Fruit fly (Drosophila melanogaster) S2 (cell line): ENCODE results near the gene CG9147.

Experiments used
- CG8478 ChIP-seq: fragments of >200 bp; optimal IDR thresholded peaks from 2 replicates; lab custom pipeline; 2018
- CTCF ChIP-seq, 2 experiments: fragments of >200 bp; optimal IDR thresholded peaks; 2 replicates each; lab custom pipeline; 2018

Gene CG9147

DNA sequence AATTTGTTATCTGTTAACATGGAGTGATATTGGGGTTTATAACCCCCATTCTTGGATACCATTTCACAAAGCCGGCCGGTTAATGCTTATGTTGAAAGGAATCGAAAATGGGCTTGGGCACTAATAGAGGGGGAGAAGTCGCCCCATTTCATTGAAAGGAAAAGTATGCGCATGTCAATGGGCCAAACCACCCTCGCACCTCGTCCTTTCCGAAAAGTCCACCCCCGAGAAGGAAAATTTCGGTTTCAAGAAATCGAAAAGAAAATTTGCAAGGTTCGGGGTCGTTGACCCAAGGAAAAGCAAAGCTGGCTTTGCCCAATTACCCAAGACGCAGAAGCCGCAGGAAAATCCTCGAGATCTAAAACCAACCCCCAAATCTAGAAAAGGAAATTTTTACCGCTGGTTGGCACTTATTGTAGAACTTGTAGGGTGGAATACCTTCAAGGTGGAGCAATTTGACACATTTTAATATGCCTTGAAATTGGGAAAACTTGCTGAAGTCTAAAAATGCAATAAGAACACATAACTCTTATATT, 11.1 kb downstream of the CG9147 start:
- TF ChIP-seq CTCF (optimal IDR thresholded peaks at IDR 0.05; lab: Kevin White, UChicago), result no peak
- no peak for TF ChIP-seq CG8478 (lab: Kevin White, UChicago)

DNA sequence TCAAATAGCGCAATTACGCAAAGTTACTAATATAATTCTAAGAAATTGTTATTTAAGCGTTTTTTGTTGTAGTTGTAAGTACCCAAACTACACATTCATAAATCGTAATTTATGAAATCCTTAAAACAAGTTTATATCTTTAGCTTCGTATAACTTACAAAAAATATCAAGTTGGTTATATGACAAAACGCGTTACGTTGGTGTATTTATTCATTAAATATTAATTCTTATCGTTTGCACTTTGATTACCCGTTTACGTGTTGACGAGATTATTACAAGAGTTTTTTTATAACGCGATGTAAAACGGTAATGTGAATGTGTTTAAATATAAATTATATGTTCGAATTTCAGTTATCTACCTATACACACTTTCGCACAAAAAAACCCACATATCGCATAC, 11.8 kb downstream of the CG9147 start:
- no peak for TF ChIP-seq CTCF (optimal IDR thresholded peaks at IDR 0.05; lab: Kevin White, UChicago)
- no peak for TF ChIP-seq CG8478 (lab: Kevin White, UChicago)

DNA sequence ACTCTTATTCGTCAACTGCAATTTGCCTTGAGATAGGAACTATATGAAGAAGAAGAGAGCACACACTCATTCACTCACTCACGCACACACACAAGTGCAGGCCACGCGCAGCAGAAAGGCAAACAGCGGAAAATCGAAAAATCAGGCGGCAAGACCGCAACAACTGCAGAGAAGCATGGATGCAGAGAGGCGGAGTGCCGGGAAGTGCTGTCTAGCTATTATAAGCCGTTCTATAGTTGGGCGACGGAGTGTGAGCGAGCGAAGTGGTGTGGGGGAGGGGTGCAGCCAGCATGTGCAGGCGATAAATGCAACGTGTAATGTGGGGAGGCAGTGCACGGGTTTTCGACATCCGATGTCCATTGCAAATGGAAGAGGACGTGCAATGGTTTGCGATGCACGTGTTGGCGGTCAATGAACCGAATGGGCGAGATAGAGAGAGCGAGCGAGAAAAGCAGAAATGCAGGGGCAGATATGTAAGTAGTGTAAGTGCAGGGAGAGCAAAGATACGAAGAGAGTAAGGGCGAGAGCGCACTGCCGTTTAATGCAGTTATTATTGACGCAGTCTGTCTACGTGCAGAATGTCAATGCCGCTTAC, 13.1 kb downstream of the CG9147 start:
- no peak for TF ChIP-seq CTCF (optimal IDR thresholded peaks at IDR 0.05; lab: Kevin White, UChicago)
- TF ChIP-seq CG8478 (lab: Kevin White, UChicago), result no peak

DNA sequence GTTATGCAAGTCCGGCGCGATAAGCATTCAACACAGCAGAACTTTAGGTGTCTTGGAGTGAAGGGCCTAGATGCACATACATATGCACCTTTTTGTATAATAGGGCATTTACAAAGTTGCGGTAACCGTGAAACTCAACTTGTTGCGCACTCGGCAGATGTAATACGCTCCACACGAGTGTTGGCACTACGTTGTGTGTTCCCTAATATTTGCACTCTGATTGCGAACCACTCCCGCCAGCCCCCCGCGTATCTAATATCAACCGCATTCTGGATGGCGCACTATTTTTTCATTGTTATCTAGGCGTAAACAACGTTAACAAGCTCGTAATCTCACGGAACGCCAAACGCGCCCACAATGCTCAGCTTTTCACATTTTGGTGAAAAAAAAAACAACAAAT, 14.5 kb downstream of the CG9147 start:
- TF ChIP-seq CG8478 (lab: Kevin White, UChicago), result no peak
- TF ChIP-seq CTCF (optimal IDR thresholded peaks at IDR 0.05; lab: Kevin White, UChicago), result no peak

DNA sequence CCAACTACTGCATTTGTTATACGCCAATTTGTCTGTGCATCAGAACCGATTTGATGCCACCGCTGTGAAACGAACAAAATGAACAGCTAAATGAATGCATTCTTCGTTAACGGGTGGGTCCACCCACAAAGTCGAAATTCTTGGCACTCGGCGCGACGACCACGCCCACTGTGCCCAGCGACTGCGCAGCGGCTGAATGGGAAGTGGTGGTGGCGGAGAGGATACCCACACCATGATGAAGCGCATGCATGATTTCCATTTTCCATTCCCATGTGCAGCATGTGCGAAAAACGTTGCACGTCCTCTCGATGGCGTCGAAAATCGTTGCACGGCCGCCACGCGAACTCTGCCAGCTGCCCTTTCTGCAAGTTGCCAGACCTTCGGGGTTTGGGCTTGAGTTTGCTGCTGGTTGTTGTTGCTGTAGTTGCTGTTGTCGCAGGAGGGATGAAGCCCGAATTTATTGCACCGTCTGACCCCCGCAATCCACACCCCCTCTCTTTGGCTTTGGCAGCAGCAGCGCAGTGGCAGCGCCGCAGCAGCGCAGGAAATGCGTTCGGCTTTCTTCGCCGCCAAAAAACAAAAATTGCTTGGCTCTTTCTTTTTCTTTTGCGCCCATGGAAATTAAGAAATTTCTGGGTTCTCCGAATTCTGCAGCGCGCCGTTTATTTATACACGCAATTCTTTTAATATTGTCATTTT, 15.5 kb downstream of the CG9147 start:
- TF ChIP-seq CG8478 (lab: Kevin White, UChicago) (no peak), CTCF (optimal IDR thresholded peaks at IDR 0.05; lab: Kevin White, UChicago) (no peak)

DNA sequence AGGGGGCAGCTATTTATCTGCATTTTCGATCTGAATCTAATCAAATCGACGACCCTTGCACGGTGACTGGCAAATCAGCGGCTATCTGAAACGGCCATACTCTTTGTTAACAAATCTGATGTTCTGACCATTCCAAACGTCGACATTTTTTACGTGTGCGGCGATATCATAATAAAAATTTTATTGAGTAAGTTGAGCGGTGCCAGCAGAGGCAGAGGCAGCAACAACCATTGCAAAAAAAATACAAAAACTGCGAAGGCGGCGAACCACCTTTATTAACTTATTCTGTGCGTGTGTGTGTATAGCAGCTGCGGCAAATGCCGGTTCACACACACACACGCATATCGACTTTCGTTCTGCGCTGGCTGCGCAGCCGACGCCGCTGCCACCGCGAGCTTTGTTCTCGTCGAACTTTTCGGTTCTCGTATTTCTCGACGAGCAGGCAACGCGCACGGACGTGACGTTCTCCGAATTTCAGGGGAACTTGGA, 16.4 kb downstream of the CG9147 start, which contains the start of gene Kr-h1:
Gene Kr-h1 (plus strand): TSS at position 447 of the 489 bp plus-strand sequence.
- TF ChIP-seq CTCF (optimal IDR thresholded peaks at IDR 0.05; lab: Kevin White, UChicago) (no peak), CG8478 (lab: Kevin White, UChicago) (no peak)

DNA sequence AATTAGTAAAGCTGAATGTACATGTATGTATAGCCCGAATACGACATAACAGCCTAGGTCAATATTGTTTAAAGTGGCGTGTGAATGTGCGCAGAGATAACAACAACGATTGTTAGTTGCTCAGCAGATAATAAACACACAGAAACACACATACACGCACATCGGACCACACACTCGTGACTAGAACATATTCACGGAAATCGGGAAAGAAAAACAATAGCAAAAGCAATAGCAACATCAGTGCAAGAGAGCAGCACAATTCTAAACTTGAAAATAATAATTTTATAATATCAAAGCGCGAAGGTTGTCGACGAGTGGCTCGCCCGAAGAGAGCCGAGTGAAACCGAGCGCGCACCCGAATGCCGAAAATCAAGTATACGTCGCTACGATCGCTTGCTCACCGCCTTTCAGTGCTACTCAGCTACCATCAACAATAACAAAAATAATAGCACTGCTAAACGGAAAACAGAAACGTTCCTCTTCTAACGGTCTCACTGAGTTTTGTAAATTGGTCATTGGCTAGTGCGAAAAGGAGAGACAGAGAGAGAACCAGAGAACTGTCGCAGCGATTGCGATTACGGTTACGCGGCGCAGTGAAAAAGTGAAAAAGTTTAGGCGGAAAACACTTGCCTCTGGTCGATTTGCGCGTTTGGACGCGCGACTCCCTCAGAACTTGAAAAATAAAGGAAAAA, 17.3 kb downstream of the CG9147 start:
- TF ChIP-seq CTCF (optimal IDR thresholded peaks at IDR 0.05; lab: Kevin White, UChicago) (no peak), CG8478 (lab: Kevin White, UChicago) (no peak)

DNA sequence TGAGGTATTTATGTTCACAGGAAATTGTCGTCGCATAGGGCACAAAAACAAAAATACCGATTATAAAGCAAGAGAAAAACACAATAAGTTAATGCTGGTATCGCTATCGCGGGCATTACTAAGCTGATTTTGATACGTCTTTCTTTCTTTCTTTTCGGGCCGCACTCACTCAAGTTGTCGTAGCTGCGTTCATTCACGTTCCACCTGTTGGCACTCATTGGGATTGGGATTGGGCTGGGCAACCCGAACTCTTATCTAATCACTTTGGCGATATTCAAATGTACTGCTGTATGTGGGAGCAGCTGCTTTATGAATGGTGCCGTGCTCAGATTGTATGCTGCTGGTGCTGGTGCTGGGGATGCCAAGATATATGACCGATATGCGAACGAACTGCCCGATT, 18.9 kb downstream of the CG9147 start:
- TF ChIP-seq CTCF (optimal IDR thresholded peaks at IDR 0.05; lab: Kevin White, UChicago), result no peak
- no peak for TF ChIP-seq CG8478 (lab: Kevin White, UChicago)

DNA sequence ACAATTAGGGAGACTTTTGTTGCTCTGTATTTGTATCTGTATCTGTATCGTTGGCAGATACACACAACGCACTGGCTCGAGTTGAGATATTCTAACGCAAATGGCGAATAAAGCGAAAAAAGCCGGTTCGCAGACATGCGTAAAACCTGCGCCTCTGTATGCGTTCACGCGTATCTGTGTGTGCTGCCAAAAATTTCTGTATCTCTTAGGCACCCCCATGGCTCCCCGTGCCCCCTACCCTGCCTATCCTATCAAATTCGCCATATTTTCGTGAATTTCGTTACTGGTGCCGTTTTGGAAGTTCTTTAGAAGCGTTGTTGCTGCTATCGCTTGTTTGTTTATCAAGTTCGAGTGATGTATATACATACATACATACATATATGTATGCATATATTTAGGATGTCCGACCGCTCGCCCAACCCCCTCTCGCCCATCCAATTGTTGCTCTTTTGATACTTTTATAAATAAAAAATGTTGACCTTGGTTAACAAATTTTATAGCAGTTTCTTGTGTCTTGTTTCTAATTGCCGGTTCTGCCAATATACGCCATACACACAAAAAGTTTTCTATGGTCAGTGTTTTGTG, 20.0 kb downstream of the CG9147 start:
- TF ChIP-seq CTCF (optimal IDR thresholded peaks at IDR 0.05; lab: Kevin White, UChicago), result no peak

DNA sequence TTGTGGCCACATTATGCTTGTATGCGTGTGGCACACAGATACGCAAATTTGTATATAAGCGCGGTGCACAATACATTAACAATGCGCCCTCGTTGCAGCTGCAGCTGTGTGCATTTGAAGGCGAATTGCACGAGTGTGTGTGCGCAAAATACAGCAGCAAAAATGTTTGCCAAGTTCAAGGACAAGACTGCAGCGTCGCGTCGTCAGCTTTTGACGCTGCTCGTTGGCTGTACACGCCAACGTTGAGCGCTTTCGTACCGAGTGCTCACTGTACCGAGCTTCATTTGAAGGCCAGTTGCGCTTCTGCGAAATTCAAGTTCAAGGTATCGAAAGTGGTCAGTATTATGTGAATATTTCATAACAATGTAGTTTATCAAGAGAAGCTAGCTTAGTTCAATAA, 21.0 kb downstream of the CG9147 start:
- TF ChIP-seq CTCF (optimal IDR thresholded peaks at IDR 0.05; lab: Kevin White, UChicago), result no peak
- TF ChIP-seq CG8478 (lab: Kevin White, UChicago), result no peak

DNA sequence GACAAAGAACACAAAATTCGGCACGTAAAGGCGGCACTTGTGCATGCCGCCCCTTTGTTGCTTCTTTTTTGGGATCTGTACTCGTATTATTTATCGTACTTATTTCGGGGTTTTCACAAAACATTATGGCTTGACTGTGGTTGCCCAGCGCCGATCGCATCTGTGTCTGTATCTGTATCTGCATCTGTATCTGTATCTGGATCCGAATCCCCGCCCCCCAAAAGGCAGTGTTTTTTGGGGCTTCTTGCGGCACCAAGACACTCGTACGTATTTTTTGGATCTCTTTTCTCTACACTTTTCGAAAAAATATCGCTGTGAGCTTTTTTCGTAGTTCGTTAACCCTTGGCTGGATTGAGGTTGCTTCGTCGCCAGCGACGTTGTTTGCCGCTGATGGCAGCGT, 21.9 kb downstream of the CG9147 start:
- TF ChIP-seq CTCF (optimal IDR thresholded peaks at IDR 0.05; lab: Kevin White, UChicago), result no peak
- TF ChIP-seq CG8478 (lab: Kevin White, UChicago), result no peak

DNA sequence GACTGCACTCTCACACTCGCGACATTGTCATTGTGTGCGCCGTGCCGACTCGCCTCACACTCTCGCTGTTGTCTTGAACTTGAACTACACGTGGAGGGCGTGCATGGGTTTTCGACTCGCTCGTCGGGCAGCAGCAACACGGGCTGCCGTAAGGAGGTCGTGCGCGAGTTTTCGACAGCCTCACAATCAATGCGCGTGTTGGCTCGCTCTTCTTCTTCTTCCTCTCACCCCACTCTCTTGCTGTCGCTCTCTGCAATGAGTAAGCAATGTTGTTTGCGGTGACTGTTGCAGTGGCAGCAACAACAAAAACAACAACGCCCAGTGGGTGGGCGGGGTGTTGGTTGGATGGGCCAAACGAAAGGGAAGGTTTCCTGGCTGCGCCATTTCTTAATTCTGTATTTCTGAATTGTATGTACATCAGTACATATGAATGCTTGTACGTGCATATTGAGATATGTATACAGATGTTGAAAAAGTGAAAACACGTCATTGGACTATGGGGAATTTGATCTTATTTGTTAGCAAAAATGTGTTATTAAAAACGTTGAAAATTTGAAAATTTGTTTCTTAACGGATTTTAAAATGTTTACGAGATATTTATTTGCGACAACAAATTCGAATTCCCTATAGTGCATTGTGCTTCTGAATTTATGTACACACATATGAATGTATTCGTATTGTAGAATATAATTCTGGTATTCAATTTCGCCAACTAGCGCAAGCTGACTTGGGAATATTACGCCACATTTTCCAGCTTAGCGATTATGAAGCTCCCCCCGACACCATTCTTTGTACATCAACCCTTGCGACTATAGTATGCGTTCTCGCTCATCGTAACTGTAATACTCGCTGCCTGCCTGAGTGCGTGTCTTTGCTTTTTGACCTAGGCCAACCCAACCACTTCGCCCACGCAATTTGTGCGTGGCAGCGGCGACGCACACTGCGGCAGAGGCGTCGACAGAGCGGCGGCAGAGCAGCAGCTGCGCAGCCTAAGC, 22.9 kb downstream of the CG9147 start:
- TF ChIP-seq CG8478 (lab: Kevin White, UChicago) (no peak), CTCF (optimal IDR thresholded peaks at IDR 0.05; lab: Kevin White, UChicago) (no peak)

DNA sequence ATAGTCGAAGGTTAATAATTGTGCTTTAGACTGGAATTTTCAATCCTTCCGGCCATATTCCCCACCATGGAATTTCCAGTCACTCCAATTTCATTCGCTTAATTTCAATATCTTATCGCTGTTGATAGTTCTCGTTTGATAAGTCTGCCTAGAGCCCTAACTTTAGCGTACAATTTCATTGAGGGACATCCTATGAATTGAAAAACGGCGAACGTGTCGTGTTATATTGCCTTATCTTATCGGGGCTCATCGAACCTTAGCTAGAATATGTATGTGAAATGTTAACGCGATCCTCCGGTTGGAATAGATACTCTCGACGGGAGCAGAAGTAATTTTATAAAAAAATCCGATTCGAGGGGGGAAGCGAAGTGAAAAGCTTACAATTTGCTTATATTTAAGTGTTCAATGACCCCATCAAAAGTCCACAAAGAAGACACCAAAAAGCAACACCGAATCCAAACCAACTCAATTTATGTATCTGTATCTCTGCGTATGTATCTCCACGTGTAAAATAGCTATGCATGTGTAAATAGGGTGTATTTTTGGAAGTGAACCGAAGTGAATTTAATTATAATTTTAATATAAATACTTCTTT, 23.9 kb downstream of the CG9147 start:
- TF ChIP-seq CG8478 (lab: Kevin White, UChicago) (no peak), CTCF (optimal IDR thresholded peaks at IDR 0.05; lab: Kevin White, UChicago) (no peak)
